Worm (Caenorhabditis elegans) whole organism, young adult: ENCODE measurements around the gene srh-1.
A peak's percentile ranks its signal among the peaks of the same experiment; 100 is the strongest.

Experiments used
- C06A6.2 ChIP-seq: fragments of 200-800 bp; sonication (Bioruptor generic); conservative IDR thresholded peaks from 2 replicates; pipeline ENCODE4 v1.3.6; 2022; ENCODE audit warnings: missing genetic modification characterization, missing compliant biosample characterization
- C17E4.6 ChIP-seq: fragments of 200-800 bp; sonication (Bioruptor generic); IDR thresholded peaks from 2 replicates; pipeline ENCODE4 v1.3.6; 2022; ENCODE audit warnings: missing genetic modification reagents, missing genetic modification characterization, missing compliant biosample characterization
- D2030.7 ChIP-seq: fragments of 200-800 bp; sonication (Bioruptor generic); IDR thresholded peaks from 2 replicates; pipeline ENCODE4 v1.3.6; 2022; ENCODE audit warnings: missing genetic modification reagents, missing genetic modification characterization, missing compliant biosample characterization
- F22D6.2 ChIP-seq: sonication (generic microtip); optimal IDR thresholded peaks from 2 replicates; lab custom pipeline; 2016; ENCODE audit warnings: mild to moderate bottlenecking, missing genetic modification characterization, missing compliant biosample characterization
- F23B12.7 ChIP-seq: sonication (generic microtip); optimal IDR thresholded peaks from 2 replicates; lab custom pipeline; 2017; ENCODE audit warnings: missing genetic modification characterization, mild to moderate bottlenecking, missing compliant biosample characterization, antibody characterized with exemption, moderate library complexity; ENCODE audit not compliant: insufficient read depth
- F49E8.2 ChIP-seq: sonication (generic microtip); optimal IDR thresholded peaks from 3 replicates; lab custom pipeline; 2017; ENCODE audit warnings: missing genetic modification characterization, mild to moderate bottlenecking, missing compliant biosample characterization, antibody characterized with exemption, moderate library complexity; ENCODE audit not compliant: insufficient read depth
- F52B5.7 ChIP-seq: sonication (generic microtip); optimal IDR thresholded peaks from 2 replicates; lab custom pipeline; 2016; ENCODE audit warnings: mild to moderate bottlenecking, missing genetic modification characterization, missing compliant biosample characterization
- K11D2.4 ChIP-seq: fragments of 200-800 bp; sonication (Bioruptor generic); IDR thresholded peaks from 2 replicates; pipeline ENCODE4 v1.3.6; 2022; ENCODE audit warnings: missing genetic modification reagents, missing genetic modification characterization, missing compliant biosample characterization
- Y53G8AR.9 ChIP-seq: fragments of 200-800 bp; sonication (Bioruptor generic); conservative IDR thresholded peaks from 2 replicates; pipeline ENCODE4 v1.3.6; 2022; ENCODE audit warnings: missing genetic modification reagents, missing genetic modification characterization, missing compliant biosample characterization
- ama-1 ChIP-seq, 3 experiments: fragments of 150-350 bp in 1 of 3; sonication (generic microtip) in 2 of 3; optimal IDR thresholded peaks; 2 replicates each; lab custom pipeline; 2014 to 2018; ENCODE audit warnings: missing biosample characterization in 2 of 3, missing genetic modification characterization in 2 of 3, missing genetic modification reagents in 2 of 3
- aptf-2 ChIP-seq: fragments of 200-800 bp; sonication (Bioruptor generic); conservative IDR thresholded peaks from 2 replicates; pipeline ENCODE4 v1.3.6; 2022; ENCODE audit warnings: missing genetic modification reagents, missing genetic modification characterization, missing compliant biosample characterization
- atf-7 ChIP-seq: sonication (generic microtip); optimal IDR thresholded peaks from 2 replicates; lab custom pipeline; 2017; ENCODE audit warnings: mild to moderate bottlenecking, missing genetic modification characterization, missing compliant biosample characterization
- attf-3 ChIP-seq: fragments of 200-800 bp; sonication (Bioruptor generic); conservative IDR thresholded peaks from 2 replicates; pipeline ENCODE4 v1.3.6; 2022; ENCODE audit warnings: missing genetic modification reagents, missing genetic modification characterization, missing compliant biosample characterization
- attf-5 ChIP-seq: fragments of 200-800 bp; sonication (Bioruptor generic); optimal IDR thresholded peaks from 2 replicates; lab custom pipeline; 2018; ENCODE audit warnings: mild to moderate bottlenecking, missing genetic modification characterization, missing compliant biosample characterization
- attf-6 ChIP-seq: fragments of 200-800 bp; sonication (Bioruptor generic); IDR thresholded peaks from 2 replicates; pipeline ENCODE4 v1.3.6; 2022; ENCODE audit warnings: missing genetic modification reagents, missing genetic modification characterization, missing compliant biosample characterization
- bed-1 ChIP-seq: fragments of 200-800 bp; sonication (Bioruptor generic); IDR thresholded peaks from 2 replicates; pipeline ENCODE4 v1.3.6; 2022; ENCODE audit warnings: missing genetic modification reagents, missing genetic modification characterization, missing compliant biosample characterization
- ceh-27 ChIP-seq: fragments of 200-800 bp; sonication (Bioruptor generic); optimal IDR thresholded peaks from 2 replicates; lab custom pipeline; 2018; ENCODE audit warnings: mild to moderate bottlenecking, missing genetic modification characterization, moderate library complexity, missing compliant biosample characterization
- ceh-58 ChIP-seq: fragments of 200-800 bp; sonication (Bioruptor generic); IDR thresholded peaks from 2 replicates; pipeline ENCODE4 v1.3.6; 2022; ENCODE audit warnings: missing genetic modification characterization, missing compliant biosample characterization
- ceh-79 ChIP-seq: sonication (generic microtip); optimal IDR thresholded peaks from 2 replicates; lab custom pipeline; 2017; ENCODE audit warnings: mild to moderate bottlenecking, missing genetic modification characterization, missing compliant biosample characterization
- chd-7 ChIP-seq: sonication (generic microtip); optimal IDR thresholded peaks from 2 replicates; lab custom pipeline; 2016; ENCODE audit warnings: mild to moderate bottlenecking, missing genetic modification characterization, moderate library complexity, missing compliant biosample characterization
- die-1 ChIP-seq: sonication (generic microtip); optimal IDR thresholded peaks from 2 replicates; lab custom pipeline; 2016; ENCODE audit warnings: missing genotype, mild to moderate bottlenecking, missing genetic modification characterization, missing compliant biosample characterization
- egrh-3 ChIP-seq: fragments of 200-800 bp; sonication (Bioruptor generic); IDR thresholded peaks from 2 replicates; pipeline ENCODE4 v1.3.6; 2022; ENCODE audit warnings: missing genetic modification reagents, missing genetic modification characterization, missing compliant biosample characterization
- fkh-3 ChIP-seq: sonication (generic microtip); optimal IDR thresholded peaks from 2 replicates; lab custom pipeline; 2016; ENCODE audit warnings: mild to moderate bottlenecking, missing genetic modification characterization, missing compliant biosample characterization
- hlh-12 ChIP-seq: sonication (generic microtip); optimal IDR thresholded peaks from 2 replicates; lab custom pipeline; 2016; ENCODE audit warnings: missing genetic modification characterization, missing compliant biosample characterization
- hlh-26 ChIP-seq: fragments of 200-800 bp; sonication (Bioruptor generic); conservative IDR thresholded peaks from 2 replicates; pipeline ENCODE4 v1.3.6; 2022; ENCODE audit warnings: missing genetic modification reagents, missing genetic modification characterization, missing compliant biosample characterization
- hrde-1 ChIP-seq: sonication (generic microtip); optimal IDR thresholded peaks from 2 replicates; lab custom pipeline; 2016; ENCODE audit warnings: missing genetic modification characterization, mild to moderate bottlenecking, missing compliant biosample characterization, moderate library complexity, missing genotype, missing genetic modification reagents, borderline replicate concordance
- let-526 ChIP-seq: fragments of 200-800 bp; sonication (Bioruptor generic); IDR thresholded peaks from 2 replicates; pipeline ENCODE4 v1.3.6; 2022; ENCODE audit warnings: missing genetic modification reagents, missing genetic modification characterization, missing compliant biosample characterization
- lin-26 ChIP-seq: fragments of 200-800 bp; sonication (Bioruptor generic); IDR thresholded peaks from 2 replicates; pipeline ENCODE4 v1.3.6; 2022; ENCODE audit warnings: missing genetic modification reagents, missing genetic modification characterization, missing compliant biosample characterization
- lin-54 ChIP-seq: fragments of 200-800 bp; sonication (Bioruptor generic); optimal IDR thresholded peaks from 2 replicates; lab custom pipeline; 2018; ENCODE audit warnings: mild to moderate bottlenecking, missing genetic modification characterization, missing compliant biosample characterization
- madf-10 ChIP-seq: sonication (generic microtip); optimal IDR thresholded peaks from 2 replicates; lab custom pipeline; 2016; ENCODE audit warnings: mild to moderate bottlenecking, missing genetic modification characterization, missing compliant biosample characterization
- madf-3 ChIP-seq: fragments of 200-800 bp; sonication (Bioruptor generic); IDR thresholded peaks from 2 replicates; pipeline ENCODE4 v1.3.6; 2022; ENCODE audit warnings: missing genetic modification reagents, missing genetic modification characterization, missing compliant biosample characterization
- nfyb-1 ChIP-seq: fragments of 200-800 bp; sonication (Bioruptor generic); IDR thresholded peaks from 2 replicates; pipeline ENCODE4 v1.3.6; 2022; ENCODE audit warnings: missing genetic modification reagents, missing genetic modification characterization, missing compliant biosample characterization
- nhr-179 ChIP-seq: sonication (generic microtip); optimal IDR thresholded peaks from 2 replicates; lab custom pipeline; 2016; ENCODE audit warnings: mild to moderate bottlenecking, missing genetic modification characterization, missing compliant biosample characterization
- nhr-27 ChIP-seq: fragments of 200-800 bp; sonication (Bioruptor generic); optimal IDR thresholded peaks from 2 replicates; lab custom pipeline; 2018; ENCODE audit warnings: mild to moderate bottlenecking, missing genetic modification characterization, moderate library complexity, missing compliant biosample characterization
- nhr-80 ChIP-seq: sonication (generic microtip); optimal IDR thresholded peaks from 2 replicates; lab custom pipeline; 2016; ENCODE audit warnings: missing genetic modification characterization, missing compliant biosample characterization
- nhr-90 ChIP-seq: sonication (generic microtip); optimal IDR thresholded peaks from 2 replicates; lab custom pipeline; 2016; ENCODE audit warnings: missing genotype, mild to moderate bottlenecking, missing genetic modification characterization, missing compliant biosample characterization
- snpc-4 ChIP-seq, 5 experiments: fragments of 150-350 bp in 1 of 5; sonication (generic microtip) in 4 of 5; optimal IDR thresholded peaks; 2 replicates each; lab custom pipeline; 2014 to 2018; ENCODE audit warnings: missing genetic modification characterization in 5 of 5, missing biosample characterization in 3 of 5, antibody characterized with exemption in 2 of 5, mild to moderate bottlenecking in 2 of 5, missing compliant biosample characterization in 2 of 5, missing genotype in 2 of 5, moderate library complexity in 2 of 5, missing genetic modification reagents in 1 of 5
- somi-1 ChIP-seq: fragments of 200-800 bp; sonication (Bioruptor generic); optimal IDR thresholded peaks from 2 replicates; lab custom pipeline; 2018; ENCODE audit warnings: mild to moderate bottlenecking, missing genetic modification characterization, missing compliant biosample characterization
- tbp1 ChIP-seq: fragments of 200-800 bp; sonication (Bioruptor generic); optimal IDR thresholded peaks from 2 replicates; lab custom pipeline; 2018; ENCODE audit warnings: mild to moderate bottlenecking, missing genetic modification characterization, missing compliant biosample characterization
- unc-62 ChIP-seq: fragments of 150-350 bp; optimal IDR thresholded peaks from 2 replicates; lab custom pipeline; 2014; ENCODE audit warnings: missing biosample characterization, missing genetic modification reagents, missing genetic modification characterization
- xnd-1 ChIP-seq: sonication (generic microtip); optimal IDR thresholded peaks from 2 replicates; lab custom pipeline; 2016; ENCODE audit warnings: missing genotype, missing genetic modification reagents, missing genetic modification characterization, missing compliant biosample characterization
- zfh-2 ChIP-seq: fragments of 200-800 bp; sonication (Bioruptor generic); conservative IDR thresholded peaks from 2 replicates; pipeline ENCODE4 v1.3.6; 2022; ENCODE audit warnings: missing genetic modification reagents, missing genetic modification characterization, missing compliant biosample characterization
- zim-3 ChIP-seq: sonication (generic microtip); optimal IDR thresholded peaks from 2 replicates; lab custom pipeline; 2017; ENCODE audit warnings: mild to moderate bottlenecking, missing genetic modification characterization, moderate library complexity, missing compliant biosample characterization
- ztf-18 ChIP-seq: sonication (generic microtip); optimal IDR thresholded peaks from 2 replicates; lab custom pipeline; 2016; ENCODE audit warnings: missing genotype, mild to moderate bottlenecking, missing genetic modification characterization, missing compliant biosample characterization
- ztf-26 ChIP-seq: sonication (generic microtip); optimal IDR thresholded peaks from 2 replicates; lab custom pipeline; 2017; ENCODE audit warnings: missing genetic modification characterization, missing compliant biosample characterization
- ztf-3 ChIP-seq: fragments of 200-800 bp; sonication (Bioruptor generic); optimal IDR thresholded peaks from 2 replicates; lab custom pipeline; 2018; ENCODE audit warnings: mild to moderate bottlenecking, missing genetic modification characterization, missing compliant biosample characterization

Gene srh-1

ce11 chrV:11531831-11532534, 46.3 kb downstream of the srh-1 start (continued):
- TF ChIP-seq unc-62 (GFP tag; lab: Kevin White, UChicago) (peak; percentile 65), bed-1 (GFP tag; lab: Robert Waterston, UW) (no peak), Y53G8AR.9 (GFP tag; lab: Robert Waterston, UW) (0 out of 2 replicates have a peak, but pooled peaks have one; percentile 10), egrh-3 (GFP tag; lab: Robert Waterston, UW) (no peak; the same call in 1 of the 2 replicates), nhr-90 (tag; lab: Kevin White, UChicago) (peak; percentile 84), ceh-58 (GFP tag; lab: Robert Waterston, UW) (no peak), let-526 (GFP tag; lab: Robert Waterston, UW) (peak; percentile 26; the same call in 1 of the 2 replicates), D2030.7 (GFP tag; lab: Robert Waterston, UW) (no peak), tbp1 (GFP tag; lab: Kevin White, UChicago) (peak; percentile 22), attf-3 (GFP tag; lab: Robert Waterston, UW) (no peak), somi-1 (GFP tag; lab: Kevin White, UChicago) (peak; percentile 88), nhr-80 (tag; lab: Kevin White, UChicago) (peak; percentile 98), ztf-3 (GFP tag; lab: Kevin White, UChicago) (peak; percentile 34), fkh-3 (no peak), lin-54 (GFP tag; lab: Kevin White, UChicago) (peak; percentile 8), ztf-18 (tag; lab: Kevin White, UChicago) (peak; percentile 37), K11D2.4 (GFP tag; lab: Robert Waterston, UW) (0 out of 2 replicates have a peak, but pooled peaks have one; percentile 8), madf-10 (tag; lab: Kevin White, UChicago) (peak; percentile 55), ztf-26 (peak; percentile 70), C17E4.6 (GFP tag; lab: Robert Waterston, UW) (no peak), hlh-26 (no peak), ceh-27 (GFP tag; lab: Kevin White, UChicago) (peak; percentile 32), nfyb-1 (no peak), madf-3 (GFP tag; lab: Robert Waterston, UW) (0 out of 2 replicates have a peak, but pooled peaks have one; percentile 23), atf-7 (peak; percentile 81), attf-6 (GFP tag; lab: Robert Waterston, UW) (no peak), F22D6.2 (tag; lab: Kevin White, UChicago) (peak; percentile 85), F52B5.7 (tag; lab: Kevin White, UChicago) (no peak), hlh-12 (tag; lab: Kevin White, UChicago) (no peak), hrde-1 (tag; lab: Kevin White, UChicago) (no peak), ama-1 (optimal IDR thresholded peaks at IDR 0.05; lab: Kevin White, UChicago) (no peak), ama-1 (GFP tag; optimal IDR thresholded peaks at IDR 0.05; lab: Kevin White, UChicago) (no peak), die-1 (tag; lab: Kevin White, UChicago) (peak; percentile 48), chd-7 (tag; lab: Kevin White, UChicago) (peak; percentile 69), nhr-27 (tag; lab: Kevin White, UChicago) (no peak), zfh-2 (GFP tag; lab: Robert Waterston, UW) (peak; percentile 79), zim-3 (tag; lab: Kevin White, UChicago) (peak; percentile 16), lin-26 (GFP tag; lab: Robert Waterston, UW) (0 out of 2 replicates have a peak, but pooled peaks have one; percentile 49), nhr-179 (tag; lab: Kevin White, UChicago) (no peak), attf-5 (GFP tag; lab: Kevin White, UChicago) (peak; percentile 79), aptf-2 (no peak), F23B12.7 (tag; lab: Kevin White, UChicago) (peak; percentile 7), F49E8.2 (tag; lab: Kevin White, UChicago) (no peak), xnd-1 (tag; lab: Kevin White, UChicago) (no peak), ceh-79 (no peak), C06A6.2 (GFP tag; lab: Robert Waterston, UW) (0 out of 2 replicates have a peak, but pooled peaks have one; percentile 52), snpc-4 (GFP tag; optimal IDR thresholded peaks at IDR 0.05; lab: Kevin White, UChicago) (no peak), snpc-4 (tag; optimal IDR thresholded peaks at IDR 0.05; lab: Kevin White, UChicago) (peak in 3 of 4 experiments; percentile 10 to 58 (median 54))
